Worm (Caenorhabditis elegans) whole organism, L2 larva: Measurements from ENCODE around the gene Y46G5A.23.

Experiments
- R02D3.7 ChIP-seq: fragments of 150-350 bp; optimal IDR thresholded peaks from 2 replicates; lab custom pipeline; 2014; ENCODE audit warnings: missing biosample characterization, missing genetic modification characterization
- blmp-1 ChIP-seq: sonication (generic microtip); optimal IDR thresholded peaks from 2 replicates; lab custom pipeline; 2017; ENCODE audit warnings: missing genetic modification characterization, mild to moderate bottlenecking, missing compliant biosample characterization, antibody characterized with exemption, moderate library complexity; ENCODE audit not compliant: insufficient read depth
- ceh-16 ChIP-seq: fragments of 150-350 bp; optimal IDR thresholded peaks from 2 replicates; lab custom pipeline; 2014; ENCODE audit warnings: missing biosample characterization, missing genetic modification characterization
- egl-27 ChIP-seq: sonication (generic microtip); optimal IDR thresholded peaks from 3 replicates; lab custom pipeline; 2017; ENCODE audit warnings: missing biosample characterization, missing genetic modification reagents, missing genetic modification characterization
- fos-1 ChIP-seq: fragments of 150-350 bp; optimal IDR thresholded peaks from 2 replicates; lab custom pipeline; 2014; ENCODE audit warnings: missing biosample characterization, missing genetic modification characterization
- lin-39 ChIP-seq: fragments of 150-350 bp; optimal IDR thresholded peaks from 2 replicates; lab custom pipeline; 2014; ENCODE audit warnings: missing biosample characterization, missing genetic modification reagents, missing genetic modification characterization
- mdl-1 ChIP-seq, 2 experiments: fragments of 150-350 bp in 1 of 2; sonication (generic microtip) in 1 of 2; optimal IDR thresholded peaks; 2 replicates each; lab custom pipeline; 2017; ENCODE audit warnings: missing biosample characterization in 2 of 2, missing genetic modification characterization in 2 of 2
- nhr-25 ChIP-seq: fragments of 150-350 bp; sonication (generic microtip); optimal IDR thresholded peaks from 3 replicates; lab custom pipeline; 2014; ENCODE audit warnings: missing biosample characterization, missing genetic modification characterization
- unc-55 ChIP-seq: fragments of 150-350 bp; sonication (generic microtip); optimal IDR thresholded peaks from 3 replicates; lab custom pipeline; 2014; ENCODE audit warnings: missing biosample characterization, missing genetic modification reagents, missing genetic modification characterization
- ztf-11 ChIP-seq: sonication (generic microtip); optimal IDR thresholded peaks from 2 replicates; lab custom pipeline; 2017; ENCODE audit warnings: missing biosample characterization, missing genetic modification characterization

DNA sequence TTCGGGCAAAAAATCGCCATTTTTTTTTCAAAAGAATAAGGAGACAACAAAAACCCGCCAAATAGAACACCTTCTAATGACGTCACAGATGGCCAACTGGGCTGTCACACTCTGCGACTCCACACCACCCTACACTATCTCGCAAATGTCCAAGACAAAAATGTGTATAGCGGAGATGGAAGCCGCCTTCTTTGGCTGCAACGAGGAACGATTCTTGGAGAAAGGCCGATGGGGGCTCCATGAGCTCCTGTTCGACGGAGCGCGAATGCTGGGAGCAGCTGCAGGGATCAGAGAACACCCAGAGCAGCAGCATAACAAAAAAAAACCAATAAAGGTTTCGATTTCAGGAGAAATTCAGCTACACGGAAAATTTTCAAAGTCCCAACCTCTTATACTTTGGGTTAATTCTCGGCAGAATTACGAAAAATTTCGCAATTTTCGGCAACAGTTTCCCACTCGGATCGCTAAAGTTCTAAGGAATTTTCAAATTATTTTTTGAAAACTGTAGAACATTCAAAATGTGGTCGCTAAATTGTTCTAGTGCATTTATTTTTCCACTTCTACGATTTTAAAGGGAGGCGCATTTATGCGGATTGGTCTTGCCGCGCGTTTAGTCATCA, 22.9 kb downstream of the Y46G5A.23 start:
- TF ChIP-seq blmp-1 (tag; lab: Kevin White, UChicago) (no peak), mdl-1 (tag; optimal IDR thresholded peaks at IDR 0.05; lab: Kevin White, UChicago) (no peak), egl-27 (peak; percentile 9), ceh-16 (tag; lab: Kevin White, UChicago) (no peak), lin-39 (tag; lab: Kevin White, UChicago) (no peak), ztf-11 (tag; lab: Kevin White, UChicago) (no peak), fos-1 (tag; lab: Kevin White, UChicago) (peak; percentile 11), nhr-25 (tag; lab: Kevin White, UChicago) (no peak), unc-55 (peak; percentile 76), R02D3.7 (no peak)
